Worm (Caenorhabditis elegans): Measurements from ENCODE around the gene fbxb-65.

DNA sequence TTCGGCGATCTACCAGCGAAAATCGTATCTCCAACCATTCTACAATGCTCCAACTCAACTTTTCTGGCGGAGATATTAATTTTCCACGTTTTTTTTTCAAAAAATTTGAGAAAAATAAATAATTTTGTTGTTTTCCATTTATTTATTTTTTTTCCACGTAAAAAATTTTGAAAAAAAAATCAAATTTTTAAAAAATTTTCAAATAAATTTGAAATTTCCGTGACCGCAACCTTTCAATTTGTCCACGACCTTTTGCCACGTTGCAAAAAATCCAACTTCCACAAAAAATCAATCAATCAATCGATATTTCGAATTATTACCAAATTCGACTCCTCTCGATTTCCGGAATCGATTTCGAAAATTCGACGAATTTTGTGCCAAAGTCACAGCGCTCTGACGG, 41.9 kb downstream of the fbxb-65 start, which contains the start of gene Y43F8A.2:
- TF ChIP-seq nhr-19 (GFP tag; conservative IDR thresholded peaks at IDR 0.05): no peak
- TF ChIP-seq efl-3 (GFP tag; optimal IDR thresholded peaks at IDR 0.05): no peak
- no peak for TF ChIP-seq ceh-82 (tag; optimal IDR thresholded peaks at IDR 0.05)
- no peak for TF ChIP-seq ces-1 (GFP tag; optimal IDR thresholded peaks at IDR 0.05)
